Fruit fly (Drosophila melanogaster) whole organism, embryonic: Measurements from ENCODE around the gene CAH3.

Experiments
- Abd-B ChIP-seq: fragments of 200-800 bp; sonication (Bioruptor generic); optimal IDR thresholded peaks from 2 replicates; lab custom pipeline; 2018; ENCODE audit warnings: missing biosample characterization, mild to moderate bottlenecking, missing genetic modification characterization, moderate library complexity
- Antp ChIP-seq: fragments of 200-800 bp; sonication (Bioruptor generic); optimal IDR thresholded peaks from 3 replicates; lab custom pipeline; 2016; ENCODE audit warnings: missing biosample characterization, missing genetic modification characterization
- B-H2 ChIP-seq: fragments of 200-800 bp; sonication (Bioruptor generic); optimal IDR thresholded peaks from 2 replicates; lab custom pipeline; 2018; ENCODE audit warnings: missing biosample characterization, mild to moderate bottlenecking, missing genetic modification characterization
- CG10267 ChIP-seq: fragments of 200-800 bp; sonication (Bioruptor generic); optimal IDR thresholded peaks from 2 replicates; lab custom pipeline; 2018; ENCODE audit warnings: missing biosample characterization, mild to moderate bottlenecking, missing genetic modification characterization, moderate library complexity
- CG10462 ChIP-seq: fragments of 200-800 bp; sonication (Bioruptor generic); optimal IDR thresholded peaks from 2 replicates; lab custom pipeline; 2016; ENCODE audit warnings: missing biosample characterization, missing genetic modification characterization
- CG10543 ChIP-seq: fragments of 200-800 bp; sonication (Bioruptor generic); optimal IDR thresholded peaks from 3 replicates; lab custom pipeline; 2017; ENCODE audit warnings: missing biosample characterization, mild to moderate bottlenecking, missing genetic modification characterization, moderate library complexity
- CG11093 ChIP-seq: fragments of 200-800 bp; sonication (Bioruptor generic); IDR thresholded peaks from 3 replicates; pipeline ENCODE4 v1.3.6; 2022; ENCODE audit warnings: missing biosample characterization, missing genetic modification characterization
- CG12659 ChIP-seq: fragments of 200-800 bp; sonication (Bioruptor generic); optimal IDR thresholded peaks from 3 replicates; lab custom pipeline; 2017; ENCODE audit warnings: mild to moderate bottlenecking, missing biosample characterization, missing genetic modification reagents, missing genetic modification characterization
- CG13123 ChIP-seq: fragments of 200-800 bp; sonication (Bioruptor generic); optimal IDR thresholded peaks from 2 replicates; lab custom pipeline; 2016; ENCODE audit warnings: missing biosample characterization, missing genetic modification characterization
- CG13296 ChIP-seq: fragments of 200-800 bp; sonication (Bioruptor generic); optimal IDR thresholded peaks from 3 replicates; lab custom pipeline; 2018; ENCODE audit warnings: missing biosample characterization, mild to moderate bottlenecking, missing genetic modification characterization
- CG13894 ChIP-seq: fragments of 200-800 bp; sonication (Bioruptor generic); optimal IDR thresholded peaks from 3 replicates; lab custom pipeline; 2018; ENCODE audit warnings: missing biosample characterization, mild to moderate bottlenecking, missing genetic modification characterization, moderate library complexity
- CG1603 ChIP-seq: fragments of 200-800 bp; sonication (Bioruptor generic); optimal IDR thresholded peaks from 2 replicates; lab custom pipeline; 2019; ENCODE audit warnings: missing biosample characterization, mild to moderate bottlenecking, missing genetic modification characterization, moderate library complexity
- CG1792 ChIP-seq: fragments of 200-800 bp; sonication (Bioruptor generic); optimal IDR thresholded peaks from 2 replicates; lab custom pipeline; 2016; ENCODE audit warnings: missing biosample characterization, missing genetic modification characterization
- CG18011 ChIP-seq: fragments of 200-800 bp; sonication (Bioruptor generic); optimal IDR thresholded peaks from 2 replicates; lab custom pipeline; 2017; ENCODE audit warnings: missing biosample characterization, missing genetic modification characterization, mild to moderate bottlenecking, moderate library complexity, missing genotype
- CG32767 ChIP-seq: fragments of 200-800 bp; sonication (Bioruptor generic); IDR thresholded peaks from 2 replicates; pipeline ENCODE4 v1.3.6; 2022; ENCODE audit warnings: missing biosample characterization, missing genetic modification characterization
- CG4707 ChIP-seq: fragments of 200-800 bp; sonication (Bioruptor generic); optimal IDR thresholded peaks from 2 replicates; lab custom pipeline; 2018; ENCODE audit warnings: missing biosample characterization, mild to moderate bottlenecking, missing genetic modification characterization, moderate library complexity
- CG6175 ChIP-seq: fragments of 200-800 bp; sonication (Bioruptor generic); IDR thresholded peaks from 3 replicates; pipeline ENCODE4 v1.3.6; 2022; ENCODE audit warnings: missing biosample characterization, missing genetic modification characterization
- CG6254 ChIP-seq: fragments of 200-800 bp; sonication (Bioruptor generic); optimal IDR thresholded peaks from 3 replicates; lab custom pipeline; 2017; ENCODE audit warnings: mild to moderate bottlenecking, missing biosample characterization, missing genetic modification reagents, missing genetic modification characterization
- CG8089 ChIP-seq: fragments of 200-800 bp; sonication (Bioruptor generic); optimal IDR thresholded peaks from 3 replicates; lab custom pipeline; 2016; ENCODE audit warnings: missing biosample characterization, missing genetic modification characterization
- CG9609 ChIP-seq: fragments of 200-800 bp; sonication (Bioruptor generic); optimal IDR thresholded peaks from 3 replicates; lab custom pipeline; 2016; ENCODE audit warnings: missing biosample characterization, missing genetic modification characterization
- CG9817 ChIP-seq: fragments of 200-800 bp; sonication (Bioruptor generic); optimal IDR thresholded peaks from 2 replicates; lab custom pipeline; 2018; ENCODE audit warnings: missing biosample characterization, mild to moderate bottlenecking, missing genetic modification characterization, moderate library complexity
- CkIIα-i1 ChIP-seq: fragments of 200-800 bp; sonication (Bioruptor generic); IDR thresholded peaks from 2 replicates; pipeline ENCODE4 v1.3.6; 2022; ENCODE audit warnings: missing biosample characterization, missing genetic modification characterization
- Doc2 ChIP-seq: fragments of 200-800 bp; sonication (Bioruptor generic); IDR thresholded peaks from 2 replicates; pipeline ENCODE4 v1.3.6; 2022; ENCODE audit warnings: missing biosample characterization, missing genetic modification characterization
- Lpt ChIP-seq: fragments of >200 bp; optimal IDR thresholded peaks from 2 replicates; lab custom pipeline; 2018; ENCODE audit warnings: missing biosample characterization, missing genetic modification characterization
- MESR4 ChIP-seq: fragments of 200-800 bp; sonication (Bioruptor generic); optimal IDR thresholded peaks from 2 replicates; lab custom pipeline; 2018; ENCODE audit warnings: missing biosample characterization, mild to moderate bottlenecking, missing genetic modification characterization, moderate library complexity
- Mad ChIP-seq: fragments of 200-800 bp; sonication (Bioruptor generic); optimal IDR thresholded peaks from 2 replicates; lab custom pipeline; 2016; ENCODE audit warnings: missing biosample characterization, missing genetic modification characterization
- Mes4 ChIP-seq: fragments of 200-800 bp; sonication (Bioruptor generic); optimal IDR thresholded peaks from 2 replicates; lab custom pipeline; 2016; ENCODE audit warnings: missing biosample characterization, missing genetic modification characterization
- Optix ChIP-seq: fragments of 200-800 bp; sonication (Bioruptor generic); IDR thresholded peaks from 3 replicates; pipeline ENCODE4 v1.3.6; 2022; ENCODE audit warnings: missing biosample characterization, missing genetic modification characterization
- Ptx1 ChIP-seq: fragments of 200-800 bp; sonication (Bioruptor generic); IDR thresholded peaks from 2 replicates; pipeline ENCODE4 v1.3.6; 2022; ENCODE audit warnings: missing biosample characterization, missing genetic modification characterization
- Sox100B ChIP-seq: fragments of 200-800 bp; sonication (Bioruptor generic); optimal IDR thresholded peaks from 3 replicates; lab custom pipeline; 2018; ENCODE audit warnings: missing biosample characterization, mild to moderate bottlenecking, missing genetic modification characterization
- Stat92E ChIP-seq, 3 experiments: fragments of >200 bp in 2 of 3; fragments of 200-800 bp in 1 of 3; sonication (Bioruptor generic) in 1 of 3; optimal IDR thresholded peaks; 2 replicates each; lab custom pipeline; 2017 to 2019; ENCODE audit warnings: missing biosample characterization in 3 of 3, missing genetic modification characterization in 3 of 3, mild to moderate bottlenecking in 1 of 3, moderate library complexity in 1 of 3
- abd-A ChIP-seq: fragments of 200-800 bp; sonication (Bioruptor generic); optimal IDR thresholded peaks from 3 replicates; lab custom pipeline; 2019; ENCODE audit warnings: missing biosample characterization, mild to moderate bottlenecking, missing genetic modification characterization, moderate library complexity
- az2 ChIP-seq: fragments of 200-800 bp; sonication (Bioruptor generic); optimal IDR thresholded peaks from 3 replicates; lab custom pipeline; 2016; ENCODE audit warnings: missing biosample characterization, missing genetic modification characterization
- gt ChIP-seq: fragments of 200-800 bp; sonication (Bioruptor generic); IDR thresholded peaks from 2 replicates; pipeline ENCODE4 v1.3.6; 2022; ENCODE audit warnings: missing biosample characterization, missing genetic modification characterization
- her ChIP-seq: fragments of 200-800 bp; sonication (Bioruptor generic); optimal IDR thresholded peaks from 2 replicates; lab custom pipeline; 2016; ENCODE audit warnings: missing biosample characterization, missing genetic modification characterization
- insv ChIP-seq, 2 experiments: fragments of 200-800 bp; sonication (Bioruptor generic); optimal IDR thresholded peaks; 3 replicates each; lab custom pipeline; 2016 to 2018; ENCODE audit warnings: missing biosample characterization in 2 of 2, missing genetic modification characterization in 2 of 2
- knrl ChIP-seq: fragments of 200-800 bp; sonication (Bioruptor generic); IDR thresholded peaks from 3 replicates; pipeline ENCODE4 v1.3.6; 2022; ENCODE audit warnings: missing biosample characterization, missing genetic modification characterization; ENCODE audit not compliant: partially characterized antibody
- nerfin-2 ChIP-seq: fragments of 200-800 bp; sonication (Bioruptor generic); IDR thresholded peaks from 2 replicates; pipeline ENCODE4 v1.3.6; 2022; ENCODE audit warnings: missing biosample characterization, missing genetic modification characterization; ENCODE audit not compliant: partially characterized antibody
- pan ChIP-seq, 4 experiments: fragments of >200 bp in 3 of 4; fragments of 200-800 bp in 1 of 4; sonication (Bioruptor generic) in 1 of 4; optimal IDR thresholded peaks in 3 of 4; IDR thresholded peaks in 1 of 4; 2 replicates each; pipeline versions ENCODE4 v1.3.6 to Lab custom; 2017 to 2022; ENCODE audit warnings: missing biosample characterization in 2 of 4, missing genetic modification characterization in 2 of 4, mixed read lengths in 1 of 4
- sens ChIP-seq: fragments of 200-800 bp; sonication (Bioruptor generic); peaks from one replicate; lab custom pipeline; 2016; ENCODE audit warnings: missing biosample characterization, missing genetic modification characterization
- sim ChIP-seq: fragments of 200-800 bp; sonication (Bioruptor generic); IDR thresholded peaks from 2 replicates; pipeline ENCODE4 v1.3.6; 2022; ENCODE audit warnings: missing biosample characterization, missing genetic modification characterization
- sima ChIP-seq: fragments of 200-800 bp; sonication (Bioruptor generic); optimal IDR thresholded peaks from 2 replicates; lab custom pipeline; 2016; ENCODE audit warnings: missing biosample characterization, missing genetic modification characterization
- slbo ChIP-seq: fragments of 200-800 bp; sonication (Bioruptor generic); IDR thresholded peaks from 2 replicates; pipeline ENCODE4 v1.3.6; 2022; ENCODE audit warnings: missing biosample characterization, missing genetic modification characterization
- sna ChIP-seq: fragments of 200-800 bp; sonication (Bioruptor generic); IDR thresholded peaks from 2 replicates; pipeline ENCODE4 v1.3.6; 2022; ENCODE audit warnings: missing biosample characterization, missing genetic modification characterization; ENCODE audit not compliant: partially characterized antibody
- vvl ChIP-seq: fragments of 200-800 bp; sonication (Bioruptor generic); IDR thresholded peaks from 2 replicates; pipeline ENCODE4 v1.3.6; 2022; ENCODE audit warnings: missing biosample characterization, missing genetic modification characterization
- zen2 ChIP-seq: fragments of 200-800 bp; sonication (Bioruptor generic); IDR thresholded peaks from 3 replicates; pipeline ENCODE4 v1.3.6; 2022; ENCODE audit warnings: missing biosample characterization, missing genetic modification characterization; ENCODE audit not compliant: partially characterized antibody

The CAH3 gene

dm6 chrX:8714064-8715046, 33.3 kb downstream of the CAH3 start, which contains the start of the genes CG2004 and CG1785 (continued):
- TF ChIP-seq CG6254 (GFP tag; lab: Kevin White, UChicago), result peak; percentile 72
- peak in 1 of 3 experiments; percentile 65 for TF ChIP-seq Stat92E (GFP tag; optimal IDR thresholded peaks at IDR 0.05; lab: Kevin White, UChicago)
- TF ChIP-seq pan (optimal IDR thresholded peaks at IDR 0.05; lab: Kevin White, UChicago), result no peak
- TF ChIP-seq pan (GFP tag; optimal IDR thresholded peaks at IDR 0.05 in 1 of 2, IDR thresholded peaks at IDR 0.05 in 1 of 2), result peak in 1 of 2 experiments; percentile 91
- peak; percentile 92 for TF ChIP-seq CG9817 (tag; lab: Kevin White, UChicago)

dm6 chrX:8720213-8720612, 39.2 kb downstream of the CAH3 start, which contains the start of gene CG1789:
CG1789 (plus strand) TSS chrX:8720520.
- TF ChIP-seq zen2 (GFP tag; lab: Robert Waterston, UW) (peak; percentile 90; the same call in 2 of the 3 replicates), CG8089 (GFP tag; lab: Kevin White, UChicago) (no peak), sens (peak; percentile 85), Abd-B (no peak), CG10267 (tag; lab: Kevin White, UChicago) (peak; percentile 49), Antp (GFP tag; lab: Kevin White, UChicago) (peak; percentile 67), CG11093 (GFP tag; lab: Robert Waterston, UW) (no peak), sima (GFP tag; lab: Kevin White, UChicago) (no peak), CG10462 (GFP tag; lab: Kevin White, UChicago) (no peak), nerfin-2 (peak; percentile 72), CG12659 (GFP tag; lab: Kevin White, UChicago) (peak; percentile 31), B-H2 (GFP tag; lab: Kevin White, UChicago) (no peak), CG32767 (no peak), MESR4 (peak; percentile 12), CG1792 (GFP tag; lab: Kevin White, UChicago) (no peak), CG13894 (tag; lab: Kevin White, UChicago) (peak; percentile 37), CkIIα-i1 (GFP tag; lab: Robert Waterston, UW) (no peak), knrl (peak; percentile 91), Ptx1 (peak; percentile 37; the same call in 1 of the 2 replicates), her (peak; percentile 21), CG18011 (GFP tag; lab: Kevin White, UChicago) (no peak), insv (GFP tag; optimal IDR thresholded peaks at IDR 0.05; lab: Kevin White, UChicago) (peak in 1 of 2 experiments; percentile 48), az2 (GFP tag; lab: Kevin White, UChicago) (no peak), slbo (GFP tag; lab: Robert Waterston, UW) (peak; percentile 44; the same call in 1 of the 2 replicates), sna (GFP tag; lab: Robert Waterston, UW) (peak; percentile 92), vvl (GFP tag; lab: Robert Waterston, UW) (no peak), Optix (no peak), Lpt (GFP tag; lab: Kevin White, UChicago) (no peak), CG13296 (GFP tag; lab: Kevin White, UChicago) (peak; percentile 30), Mes4 (no peak), CG1603 (tag; lab: Kevin White, UChicago) (peak; percentile 61), sim (GFP tag; lab: Robert Waterston, UW) (no peak), CG9609 (GFP tag; lab: Kevin White, UChicago) (no peak), abd-A (tag; lab: Kevin White, UChicago) (no peak), Sox100B (GFP tag; lab: Kevin White, UChicago) (no peak), CG10543 (peak; percentile 9), Doc2 (GFP tag; lab: Robert Waterston, UW) (no peak), CG13123 (GFP tag; lab: Kevin White, UChicago) (peak; percentile 7), Mad (GFP tag; lab: Kevin White, UChicago) (peak; percentile 23), CG4707 (GFP tag; lab: Kevin White, UChicago) (no peak), gt (GFP tag; lab: Robert Waterston, UW) (no peak), CG6175 (GFP tag; lab: Robert Waterston, UW) (no peak)
